Fruit fly (Drosophila melanogaster) whole organism, embryonic: ENCODE results near the gene CG18171.

ENCODE experiments used
- Antp ChIP-seq: fragments of 200-800 bp; sonication (Bioruptor generic); optimal IDR thresholded peaks from 3 replicates; lab custom pipeline; 2016; ENCODE audit warnings: missing biosample characterization, missing genetic modification characterization
- Asciz ChIP-seq: fragments of 200-800 bp; sonication (Bioruptor generic); optimal IDR thresholded peaks from 2 replicates; lab custom pipeline; 2017; ENCODE audit warnings: missing biosample characterization, mild to moderate bottlenecking, missing genetic modification characterization, missing genetic modification reagents
- CG10209 ChIP-seq: fragments of 200-800 bp; sonication (Bioruptor generic); optimal IDR thresholded peaks from 3 replicates; lab custom pipeline; 2017; ENCODE audit warnings: missing biosample characterization, mild to moderate bottlenecking, missing genetic modification characterization, missing genetic modification reagents
- CG10979 ChIP-seq: fragments of 200-800 bp; sonication (Bioruptor generic); optimal IDR thresholded peaks from 2 replicates; lab custom pipeline; 2018; ENCODE audit warnings: missing biosample characterization, mild to moderate bottlenecking, missing genetic modification characterization, moderate library complexity
- CG12391 ChIP-seq: fragments of 200-800 bp; sonication (Bioruptor generic); optimal IDR thresholded peaks from 3 replicates; lab custom pipeline; 2018; ENCODE audit warnings: missing biosample characterization, mild to moderate bottlenecking, missing genetic modification characterization, moderate library complexity
- CG13424 ChIP-seq: fragments of 200-800 bp; sonication (Bioruptor generic); optimal IDR thresholded peaks from 2 replicates; lab custom pipeline; 2019; ENCODE audit warnings: missing biosample characterization, mild to moderate bottlenecking, missing genetic modification characterization, moderate library complexity
- CG14014 ChIP-seq: fragments of 200-800 bp; sonication (Bioruptor generic); IDR thresholded peaks from 2 replicates; pipeline ENCODE4 v1.3.6; 2022; ENCODE audit warnings: missing biosample characterization, missing genetic modification characterization
- CG15479 ChIP-seq: fragments of 200-800 bp; sonication (Bioruptor generic); optimal IDR thresholded peaks from 3 replicates; lab custom pipeline; 2019; ENCODE audit warnings: missing biosample characterization, mild to moderate bottlenecking, missing genetic modification characterization, moderate library complexity
- CG17568 ChIP-seq: fragments of 200-800 bp; sonication (Bioruptor generic); optimal IDR thresholded peaks from 2 replicates; lab custom pipeline; 2018; ENCODE audit warnings: missing biosample characterization, mild to moderate bottlenecking, missing genetic modification characterization, moderate library complexity
- CG18764 ChIP-seq: fragments of 200-800 bp; sonication (Bioruptor generic); optimal IDR thresholded peaks from 3 replicates; lab custom pipeline; 2016; ENCODE audit warnings: missing biosample characterization, missing genetic modification characterization
- CG2120 ChIP-seq: fragments of 200-800 bp; sonication (Bioruptor generic); optimal IDR thresholded peaks from 3 replicates; lab custom pipeline; 2016; ENCODE audit warnings: missing biosample characterization, missing genetic modification characterization
- CG2129 ChIP-seq: fragments of 200-800 bp; sonication (Bioruptor generic); IDR thresholded peaks from 2 replicates; pipeline ENCODE4 v1.3.6; 2022; ENCODE audit warnings: missing biosample characterization, missing genetic modification characterization; ENCODE audit not compliant: partially characterized antibody
- CG2712 ChIP-seq: fragments of 200-800 bp; optimal IDR thresholded peaks from 3 replicates; lab custom pipeline; 2019; ENCODE audit warnings: missing biosample characterization, mild to moderate bottlenecking, missing genetic modification characterization, moderate library complexity
- CG31388 ChIP-seq: fragments of 200-800 bp; sonication (Bioruptor generic); optimal IDR thresholded peaks from 2 replicates; lab custom pipeline; 2016; ENCODE audit warnings: missing biosample characterization, missing genetic modification characterization
- CG31441 ChIP-seq: fragments of 200-800 bp; sonication (Bioruptor generic); IDR thresholded peaks from 2 replicates; pipeline ENCODE4 v1.3.6; 2022; ENCODE audit warnings: missing biosample characterization, missing genetic modification characterization
- CG32532 ChIP-seq: fragments of 200-800 bp; sonication (Bioruptor generic); IDR thresholded peaks from 2 replicates; pipeline ENCODE4 v1.3.6; 2022; ENCODE audit warnings: missing biosample characterization, missing genetic modification characterization
- CG32772 ChIP-seq: fragments of 200-800 bp; sonication (Bioruptor generic); IDR thresholded peaks from 2 replicates; pipeline ENCODE4 v1.3.6; 2022; ENCODE audit warnings: missing biosample characterization, missing genetic modification characterization
- CG3281 ChIP-seq: fragments of 200-800 bp; sonication (Bioruptor generic); optimal IDR thresholded peaks from 3 replicates; lab custom pipeline; 2017; ENCODE audit warnings: missing biosample characterization, mild to moderate bottlenecking, missing genetic modification characterization
- CG3838 ChIP-seq: fragments of 200-800 bp; sonication (Bioruptor generic); optimal IDR thresholded peaks from 3 replicates; lab custom pipeline; 2016; ENCODE audit warnings: missing biosample characterization, missing genetic modification characterization
- CG4424 ChIP-seq: fragments of 200-800 bp; sonication (Bioruptor generic); optimal IDR thresholded peaks from 3 replicates; lab custom pipeline; 2016; ENCODE audit warnings: missing biosample characterization, missing genetic modification characterization
- CG6175 ChIP-seq: fragments of 200-800 bp; sonication (Bioruptor generic); IDR thresholded peaks from 3 replicates; pipeline ENCODE4 v1.3.6; 2022; ENCODE audit warnings: missing biosample characterization, missing genetic modification characterization
- Chrac-16 ChIP-seq: fragments of 200-800 bp; sonication (Bioruptor generic); optimal IDR thresholded peaks from 3 replicates; lab custom pipeline; 2016; ENCODE audit warnings: missing biosample characterization, missing genetic modification characterization
- CkIIα-i1 ChIP-seq: fragments of 200-800 bp; sonication (Bioruptor generic); IDR thresholded peaks from 2 replicates; pipeline ENCODE4 v1.3.6; 2022; ENCODE audit warnings: missing biosample characterization, missing genetic modification characterization
- CoRest ChIP-seq: fragments of 200-800 bp; sonication (Bioruptor generic); optimal IDR thresholded peaks from 3 replicates; lab custom pipeline; 2018; ENCODE audit warnings: missing biosample characterization, mild to moderate bottlenecking, missing genetic modification characterization, moderate library complexity
- Dref ChIP-seq: fragments of 200-800 bp; sonication (Bioruptor generic); IDR thresholded peaks from 2 replicates; pipeline ENCODE4 v1.3.6; 2022; ENCODE audit warnings: missing biosample characterization, missing genetic modification characterization
- Fer3 ChIP-seq: fragments of 200-800 bp; sonication (Bioruptor generic); optimal IDR thresholded peaks from 2 replicates; lab custom pipeline; 2018; ENCODE audit warnings: missing biosample characterization, mild to moderate bottlenecking, missing genetic modification characterization, moderate library complexity
- HLHmδ ChIP-seq: fragments of 200-800 bp; sonication (Bioruptor generic); optimal IDR thresholded peaks from 2 replicates; lab custom pipeline; 2018; ENCODE audit warnings: missing biosample characterization, mild to moderate bottlenecking, missing genetic modification characterization, moderate library complexity
- HmgD ChIP-seq: fragments of 200-800 bp; sonication (Bioruptor generic); optimal IDR thresholded peaks from 3 replicates; lab custom pipeline; 2016; ENCODE audit warnings: missing biosample characterization, missing genetic modification characterization
- HmgZ ChIP-seq: fragments of 200-800 bp; sonication (Bioruptor generic); optimal IDR thresholded peaks from 2 replicates; lab custom pipeline; 2018; ENCODE audit warnings: missing biosample characterization, mild to moderate bottlenecking, missing genetic modification characterization
- Nf-YC ChIP-seq: fragments of 200-800 bp; optimal IDR thresholded peaks from 3 replicates; lab custom pipeline; 2019; ENCODE audit warnings: missing biosample characterization, mild to moderate bottlenecking, missing genetic modification characterization, moderate library complexity
- Optix ChIP-seq: fragments of 200-800 bp; sonication (Bioruptor generic); IDR thresholded peaks from 3 replicates; pipeline ENCODE4 v1.3.6; 2022; ENCODE audit warnings: missing biosample characterization, missing genetic modification characterization
- Pdp1 ChIP-seq, 2 experiments: fragments of 200-800 bp; sonication (Bioruptor generic); optimal IDR thresholded peaks; 3 replicates each; lab custom pipeline; 2016; ENCODE audit warnings: missing biosample characterization in 2 of 2, missing genetic modification characterization in 2 of 2, mild to moderate bottlenecking in 1 of 2, moderate library complexity in 1 of 2
- Side ChIP-seq: fragments of 200-800 bp; sonication (Bioruptor generic); optimal IDR thresholded peaks from 2 replicates; lab custom pipeline; 2016; ENCODE audit warnings: missing biosample characterization, missing genetic modification characterization
- Trl ChIP-seq, 3 experiments: fragments of >200 bp in 2 of 3; fragments of 200-800 bp in 1 of 3; sonication (Bioruptor generic) in 1 of 3; optimal IDR thresholded peaks; 2 replicates in 1 of 3; 3 replicates in 2 of 3; lab custom pipeline; 2016 to 2017; ENCODE audit warnings: missing biosample characterization in 1 of 3, missing genetic modification characterization in 1 of 3
- abd-A ChIP-seq: fragments of 200-800 bp; sonication (Bioruptor generic); optimal IDR thresholded peaks from 3 replicates; lab custom pipeline; 2019; ENCODE audit warnings: missing biosample characterization, mild to moderate bottlenecking, missing genetic modification characterization, moderate library complexity
- crc ChIP-seq: fragments of 200-800 bp; sonication (Bioruptor generic); optimal IDR thresholded peaks from 2 replicates; lab custom pipeline; 2016; ENCODE audit warnings: missing biosample characterization, missing genetic modification characterization
- dpn ChIP-seq, 2 experiments: fragments of 200-800 bp; sonication (Bioruptor generic); optimal IDR thresholded peaks; 3 replicates each; lab custom pipeline; 2016; ENCODE audit warnings: missing biosample characterization in 2 of 2, missing genetic modification characterization in 2 of 2
- gem ChIP-seq: fragments of 200-800 bp; sonication (Bioruptor generic); optimal IDR thresholded peaks from 2 replicates; lab custom pipeline; 2019; ENCODE audit warnings: missing biosample characterization, mild to moderate bottlenecking, missing genetic modification characterization, moderate library complexity
- gt ChIP-seq: fragments of 200-800 bp; sonication (Bioruptor generic); IDR thresholded peaks from 2 replicates; pipeline ENCODE4 v1.3.6; 2022; ENCODE audit warnings: missing biosample characterization, missing genetic modification characterization
- h ChIP-seq: fragments of >200 bp; optimal IDR thresholded peaks from 2 replicates; lab custom pipeline; 2017
- ham ChIP-seq: fragments of 200-800 bp; sonication (Bioruptor generic); IDR thresholded peaks from 2 replicates; pipeline ENCODE4 v1.3.6; 2022; ENCODE audit warnings: missing biosample characterization, missing genetic modification characterization
- jing ChIP-seq: fragments of 200-800 bp; sonication (Bioruptor generic); optimal IDR thresholded peaks from 2 replicates; lab custom pipeline; 2018; ENCODE audit warnings: missing biosample characterization, mild to moderate bottlenecking, missing genetic modification characterization
- org-1 ChIP-seq: fragments of 200-800 bp; sonication (Bioruptor generic); optimal IDR thresholded peaks from 2 replicates; lab custom pipeline; 2017; ENCODE audit warnings: missing biosample characterization, missing genetic modification characterization
- pros ChIP-seq: fragments of 200-800 bp; sonication (Bioruptor generic); optimal IDR thresholded peaks from 3 replicates; lab custom pipeline; 2019; ENCODE audit warnings: missing biosample characterization, mild to moderate bottlenecking, missing genetic modification characterization, moderate library complexity
- stc ChIP-seq: fragments of 200-800 bp; sonication (Bioruptor generic); IDR thresholded peaks from 2 replicates; pipeline ENCODE4 v1.3.6; 2022; ENCODE audit warnings: missing biosample characterization, missing genetic modification characterization
- sug ChIP-seq: fragments of 200-800 bp; optimal IDR thresholded peaks from 2 replicates; lab custom pipeline; 2019; ENCODE audit warnings: missing biosample characterization, mild to moderate bottlenecking, missing genetic modification characterization, moderate library complexity
- tap ChIP-seq: fragments of 200-800 bp; optimal IDR thresholded peaks from 3 replicates; lab custom pipeline; 2019; ENCODE audit warnings: missing biosample characterization, mild to moderate bottlenecking, missing genetic modification characterization, moderate library complexity
- tll ChIP-seq, 2 experiments: fragments of 200-800 bp in 1 of 2; fragments of >200 bp in 1 of 2; sonication (Bioruptor generic) in 1 of 2; optimal IDR thresholded peaks; 2 replicates each; lab custom pipeline; 2017 to 2019; ENCODE audit warnings: missing biosample characterization in 2 of 2, missing genetic modification characterization in 2 of 2, mild to moderate bottlenecking in 1 of 2, moderate library complexity in 1 of 2
- toy ChIP-seq: fragments of 200-800 bp; sonication (Bioruptor generic); IDR thresholded peaks from 2 replicates; pipeline ENCODE4 v1.3.6; 2022; ENCODE audit warnings: missing biosample characterization, missing genetic modification characterization
- ttk ChIP-seq: fragments of 200-800 bp; sonication (Bioruptor generic); IDR thresholded peaks from 2 replicates; pipeline ENCODE4 v2.1.2; 2022; ENCODE audit warnings: missing biosample characterization, missing genetic modification characterization
- wek ChIP-seq: fragments of 200-800 bp; sonication (Bioruptor generic); optimal IDR thresholded peaks from 3 replicates; lab custom pipeline; 2018; ENCODE audit warnings: missing biosample characterization, mild to moderate bottlenecking, missing genetic modification characterization, moderate library complexity

The CG18171 gene

DNA sequence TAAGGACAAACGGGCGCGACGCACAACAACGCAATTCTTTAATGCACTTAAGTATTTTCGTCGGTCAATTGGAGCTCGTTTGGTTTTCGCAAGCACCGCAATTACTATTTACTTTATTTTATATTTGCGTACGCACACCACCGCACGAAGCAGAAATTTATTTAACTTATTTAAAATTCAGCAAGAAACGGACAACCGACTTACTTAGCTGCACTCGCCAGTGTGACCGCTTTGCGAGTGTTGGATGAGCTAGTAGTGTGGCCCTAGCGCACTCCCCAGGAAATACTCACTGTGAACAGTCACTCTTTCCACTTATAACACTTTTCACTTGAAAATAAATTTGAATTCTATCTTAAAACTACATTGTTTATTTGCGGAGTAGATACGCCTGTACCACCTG lies 7.9 kb upstream of the CG18171 start, which contains the start of gene drpr (continued):
- peak; percentile 30 for TF ChIP-seq wek (GFP tag; lab: Kevin White, UChicago)
- TF ChIP-seq Dref: peak; percentile 34
- TF ChIP-seq ham: no peak
- TF ChIP-seq CG3838: peak; percentile 12
- TF ChIP-seq abd-A: peak; percentile 42
- TF ChIP-seq CG18764 (GFP tag; lab: Kevin White, UChicago): no peak
- TF ChIP-seq CG2129 (GFP tag; lab: Robert Waterston, UW): no peak
- TF ChIP-seq CG17568 (GFP tag; lab: Kevin White, UChicago): peak; percentile 73
- no peak for TF ChIP-seq CG15479
- peak; percentile 20 for TF ChIP-seq CG10979 (tag; lab: Kevin White, UChicago)
- no peak for TF ChIP-seq CkIIα-i1 (GFP tag; lab: Robert Waterston, UW)
- TF ChIP-seq gt (GFP tag; lab: Robert Waterston, UW): no peak
- no peak for TF ChIP-seq CG4424 (GFP tag; lab: Kevin White, UChicago)
- peak; percentile 46 for TF ChIP-seq Nf-YC (tag; lab: Kevin White, UChicago)
- TF ChIP-seq Antp (GFP tag; lab: Kevin White, UChicago): no peak
- TF ChIP-seq dpn (GFP tag; optimal IDR thresholded peaks at IDR 0.05; lab: Kevin White, UChicago): no peak
- TF ChIP-seq Side (GFP tag; lab: Kevin White, UChicago): no peak
- TF ChIP-seq CoRest (tag; lab: Kevin White, UChicago): peak; percentile 40
- TF ChIP-seq CG2712: peak; percentile 46
- peak; percentile 16 for TF ChIP-seq CG3281 (GFP tag; lab: Kevin White, UChicago)
- TF ChIP-seq HmgZ (tag; lab: Kevin White, UChicago): peak; percentile 51
- TF ChIP-seq CG6175 (GFP tag; lab: Robert Waterston, UW): no peak
- no peak for TF ChIP-seq crc (GFP tag; lab: Kevin White, UChicago)
- no peak for TF ChIP-seq Trl (optimal IDR thresholded peaks at IDR 0.05; lab: Kevin White, UChicago)
- TF ChIP-seq Trl (GFP tag; optimal IDR thresholded peaks at IDR 0.05; lab: Kevin White, UChicago): peak; percentile 2
- peak; percentile 9 for TF ChIP-seq HmgD (GFP tag; lab: Kevin White, UChicago)
- peak; percentile 7 for TF ChIP-seq CG2120 (GFP tag; lab: Kevin White, UChicago)
- no peak for TF ChIP-seq Asciz
- no peak for TF ChIP-seq CG31388 (GFP tag; lab: Kevin White, UChicago)
- TF ChIP-seq HLHmδ (GFP tag; lab: Kevin White, UChicago): peak; percentile 19
- TF ChIP-seq Chrac-16 (GFP tag; lab: Kevin White, UChicago): no peak
- peak; percentile 11 for TF ChIP-seq gem
- no peak for TF ChIP-seq h (lab: Kevin White, UChicago)
- TF ChIP-seq Pdp1 (GFP tag; optimal IDR thresholded peaks at IDR 0.05; lab: Kevin White, UChicago): peak in 1 of 2 experiments; percentile 45
- no peak for TF ChIP-seq CG10209 (GFP tag; lab: Kevin White, UChicago)
- TF ChIP-seq tap (tag; lab: Kevin White, UChicago): no peak
- no peak for TF ChIP-seq pros (GFP tag; lab: Kevin White, UChicago)
- peak; percentile 26 for TF ChIP-seq CG12391
- no peak for TF ChIP-seq Fer3 (tag; lab: Kevin White, UChicago)
- TF ChIP-seq CG31441 (GFP tag; lab: Robert Waterston, UW): peak; percentile 79
- TF ChIP-seq Optix (GFP tag; lab: Robert Waterston, UW): no peak
- peak; percentile 22 for TF ChIP-seq sug (tag; lab: Kevin White, UChicago)
- no peak for TF ChIP-seq org-1 (GFP tag; lab: Kevin White, UChicago)
- no peak for TF ChIP-seq tll (GFP tag; optimal IDR thresholded peaks at IDR 0.05; lab: Kevin White, UChicago)
- no peak; the same call in 1 of the 2 replicates for TF ChIP-seq stc (GFP tag; lab: Robert Waterston, UW)
- TF ChIP-seq CG14014 (GFP tag; lab: Robert Waterston, UW): peak; percentile 11; the same call in 1 of the 2 replicates
- TF ChIP-seq jing (GFP tag; lab: Kevin White, UChicago): no peak
- TF ChIP-seq toy (GFP tag; lab: Robert Waterston, UW): no peak
- TF ChIP-seq CG13424 (tag; lab: Kevin White, UChicago): no peak
- no peak for TF ChIP-seq CG32772 (GFP tag; lab: Robert Waterston, UW)
- TF ChIP-seq ttk (GFP tag; lab: Robert Waterston, UW): no peak
- TF ChIP-seq CG32532 (GFP tag; lab: Robert Waterston, UW): no peak
